Worm (Caenorhabditis elegans): Measurements from ENCODE around the gene smf-1.

smf-1 gene

DNA sequence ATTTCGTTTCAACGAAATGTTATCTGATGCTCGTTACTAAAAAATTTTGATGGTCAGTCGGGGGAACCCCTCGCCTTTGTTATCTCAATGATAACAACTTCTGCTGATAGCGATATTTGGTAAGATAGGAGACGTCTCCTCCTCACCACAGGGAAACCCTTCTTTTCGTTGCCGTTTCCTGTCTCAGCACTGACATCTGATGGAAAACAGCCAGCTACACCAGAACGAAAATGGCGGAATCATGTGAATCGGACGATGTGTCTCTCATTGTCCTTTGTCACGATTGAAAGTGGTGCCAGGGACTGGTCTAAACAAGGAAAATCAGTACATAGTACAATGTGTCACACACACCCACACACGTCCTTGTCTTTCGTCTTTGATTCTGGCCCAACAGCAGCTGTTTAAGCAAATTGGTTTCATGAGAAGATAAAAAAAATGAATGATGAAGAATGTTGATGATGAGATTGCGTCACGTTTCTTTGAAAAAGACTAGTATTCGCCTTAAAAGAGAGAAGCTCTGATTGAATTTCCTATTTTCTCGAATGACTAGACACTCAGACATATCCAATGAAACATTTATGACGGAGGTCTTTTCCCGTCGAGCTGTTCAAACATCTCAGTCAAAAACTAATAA, 13.6 kb upstream of the smf-1 start (continued):
- TF ChIP-seq mcd-1 (GFP tag; IDR thresholded peaks at IDR 0.05): no peak
- TF ChIP-seq ztf-3 (GFP tag; optimal IDR thresholded peaks at IDR 0.05): no peak
- TF ChIP-seq Y79H2A.3 (GFP tag; conservative IDR thresholded peaks at IDR 0.05): no peak
- peak; percentile 54 for TF ChIP-seq ztf-26 (tag; optimal IDR thresholded peaks at IDR 0.05)
- no peak for TF ChIP-seq snpc-1.1 (tag; optimal IDR thresholded peaks at IDR 0.05; ENCODE audit: insufficient read depth)
- TF ChIP-seq mel-28 (tag; optimal IDR thresholded peaks at IDR 0.05; ENCODE audit: borderline replicate concordance): no peak
- no peak for TF ChIP-seq nfyb-1 (GFP tag; IDR thresholded peaks at IDR 0.05)
- no peak for TF ChIP-seq ceh-40 (GFP tag; IDR thresholded peaks at IDR 0.05)
- TF ChIP-seq ccch-3 (GFP tag; optimal IDR thresholded peaks at IDR 0.05): no peak
- no peak for TF ChIP-seq ceh-91 (GFP tag; IDR thresholded peaks at IDR 0.05)
- TF ChIP-seq T07F8.4 (tag; optimal IDR thresholded peaks at IDR 0.05): no peak
- TF ChIP-seq lsy-27 (tag; optimal IDR thresholded peaks at IDR 0.05; ENCODE audit: borderline replicate concordance, insufficient read depth): no peak
- peak; percentile 85 for TF ChIP-seq nhr-80 (tag; optimal IDR thresholded peaks at IDR 0.05)
- TF ChIP-seq ztf-22 (GFP tag; optimal IDR thresholded peaks at IDR 0.05): peak; percentile 21
- peak; percentile 23 for TF ChIP-seq madf-10 (tag; optimal IDR thresholded peaks at IDR 0.05)
- TF ChIP-seq cebp-1 (GFP tag; IDR thresholded peaks at IDR 0.05): no peak
- TF ChIP-seq cebp-1 (tag; optimal IDR thresholded peaks at IDR 0.05): peak; percentile 34
- no peak for TF ChIP-seq F10E7.11 (tag; optimal IDR thresholded peaks at IDR 0.05)

ce11 chrX:6735494-6735893, 12.6 kb upstream of the smf-1 start:
- TF ChIP-seq bed-2 (GFP tag; IDR thresholded peaks at IDR 0.05) (no peak), him-1 (tag; optimal IDR thresholded peaks at IDR 0.05) (no peak), tbx-9 (tag; optimal IDR thresholded peaks at IDR 0.05; ENCODE audit: borderline replicate concordance) (no peak), ceh-100 (GFP tag; IDR thresholded peaks at IDR 0.05) (no peak), chd-7 (tag; optimal IDR thresholded peaks at IDR 0.05) (no peak), akir-1 (GFP tag; optimal IDR thresholded peaks at IDR 0.05) (no peak), tbp1 (GFP tag; optimal IDR thresholded peaks at IDR 0.05) (no peak), F39B2.1 (GFP tag; IDR thresholded peaks at IDR 0.05) (no peak), B0261.1 (tag; optimal IDR thresholded peaks at IDR 0.05) (no peak), ama-1 (optimal IDR thresholded peaks at IDR 0.05) (no peak), ama-1 (GFP tag; optimal IDR thresholded peaks at IDR 0.05) (no peak), lin-40 (tag; optimal IDR thresholded peaks at IDR 0.05) (peak; percentile 13), sdz-38 (tag; optimal IDR thresholded peaks at IDR 0.05) (no peak), ztf-6 (GFP tag; IDR thresholded peaks at IDR 0.05) (no peak), xnd-1 (tag; optimal IDR thresholded peaks at IDR 0.05) (no peak), Y67H2A.10 (GFP tag; conservative IDR thresholded peaks at IDR 0.05) (no peak), dpl-1 (GFP tag; optimal IDR thresholded peaks at IDR 0.05) (no peak), cebp-1 (GFP tag; IDR thresholded peaks at IDR 0.05) (no peak), cebp-1 (tag; optimal IDR thresholded peaks at IDR 0.05) (peak; percentile 50), ceh-27 (GFP tag; optimal IDR thresholded peaks at IDR 0.05) (peak; percentile 62), K12H6.12 (tag; optimal IDR thresholded peaks at IDR 0.05) (no peak), nfya-2 (GFP tag; IDR thresholded peaks at IDR 0.05) (no peak), ztf-26 (tag; optimal IDR thresholded peaks at IDR 0.05) (no peak), B0019.2 (GFP tag; conservative IDR thresholded peaks at IDR 0.05) (no peak), somi-1 (GFP tag; optimal IDR thresholded peaks at IDR 0.05) (peak; percentile 62), Y79H2A.3 (GFP tag; conservative IDR thresholded peaks at IDR 0.05) (no peak), sea-2 (GFP tag; IDR thresholded peaks at IDR 0.05) (no peak), K11D2.4 (GFP tag; IDR thresholded peaks at IDR 0.05) (0 out of 2 replicates have a peak, but pooled peaks have one; percentile 38), hlh-12 (tag; optimal IDR thresholded peaks at IDR 0.05) (no peak), C06A6.2 (GFP tag; conservative IDR thresholded peaks at IDR 0.05) (0 out of 2 replicates have a peak, but pooled peaks have one; percentile 51), gei-17 (GFP tag; optimal IDR thresholded peaks at IDR 0.05) (peak; percentile 23)
